Fruit fly (Drosophila melanogaster): ENCODE measurements around the gene CG1632.

- TF ChIP-seq Myc (optimal IDR thresholded peaks at IDR 0.05) (no peak), insv (optimal IDR thresholded peaks at IDR 0.05) (no peak), ttk (optimal IDR thresholded peaks at IDR 0.05) (no peak)
Measured at dm6 chrX:8207054-8207453, 45.4 kb upstream of the CG1632 start.

All from Kc167 (cell line).